Fruit fly (Drosophila melanogaster): ENCODE data around the gene CG8492.

DNA sequence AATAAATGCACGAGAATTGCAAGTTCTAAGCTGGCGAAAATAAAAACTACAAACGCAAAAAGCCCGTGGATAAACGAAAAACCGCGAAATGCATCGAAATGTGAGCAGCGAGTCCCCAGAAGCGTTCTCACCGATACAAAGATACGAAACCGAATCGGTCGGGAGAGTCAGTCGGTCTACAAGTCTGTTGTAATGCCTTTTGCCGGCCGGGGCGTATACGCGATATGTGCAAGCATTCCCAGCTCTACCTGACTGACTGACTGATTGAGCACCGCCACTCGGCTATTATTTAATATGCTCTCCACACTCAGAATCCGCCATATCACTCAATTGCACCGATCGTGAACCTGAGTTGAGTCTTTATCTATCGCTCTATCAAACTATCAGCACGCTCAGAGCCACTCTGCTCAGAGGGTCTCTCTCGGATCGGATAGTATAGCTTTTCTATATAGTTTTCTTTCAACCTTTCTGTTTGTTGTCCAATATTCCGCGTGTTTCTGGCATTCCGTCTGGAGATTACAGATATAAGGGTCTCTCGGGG is 43.4 kb upstream of the CG8492 start, which contains the start of gene Clk:
- TF ChIP-seq CG8478 (optimal IDR thresholded peaks at IDR 0.05) (no peak), CTCF (optimal IDR thresholded peaks at IDR 0.05) (no peak)
